Fruit fly (Drosophila melanogaster) whole organism, embryonic: ENCODE measurements around the gene Svil.

ENCODE experiments used
- B-H1 ChIP-seq: fragments of 200-800 bp; sonication (Bioruptor generic); IDR thresholded peaks from 3 replicates; pipeline ENCODE4 v1.3.6; 2022; ENCODE audit warnings: missing biosample characterization, missing genetic modification characterization
- B-H2 ChIP-seq: fragments of 200-800 bp; sonication (Bioruptor generic); optimal IDR thresholded peaks from 2 replicates; lab custom pipeline; 2018; ENCODE audit warnings: missing biosample characterization, mild to moderate bottlenecking, missing genetic modification characterization
- CG10366 ChIP-seq: fragments of 200-800 bp; sonication (Bioruptor generic); IDR thresholded peaks from 2 replicates; pipeline ENCODE4 v1.3.6; 2022; ENCODE audit warnings: missing biosample characterization, missing genetic modification characterization
- CG12155 ChIP-seq: fragments of 200-800 bp; sonication (Bioruptor generic); optimal IDR thresholded peaks from 3 replicates; lab custom pipeline; 2016; ENCODE audit warnings: missing biosample characterization, missing genetic modification characterization
- CG13287 ChIP-seq: fragments of 200-800 bp; sonication (Bioruptor generic); IDR thresholded peaks from 2 replicates; pipeline ENCODE4 v1.3.6; 2022; ENCODE audit warnings: missing biosample characterization, missing genetic modification characterization; ENCODE audit not compliant: partially characterized antibody
- CG13894 ChIP-seq: fragments of 200-800 bp; sonication (Bioruptor generic); optimal IDR thresholded peaks from 3 replicates; lab custom pipeline; 2018; ENCODE audit warnings: missing biosample characterization, mild to moderate bottlenecking, missing genetic modification characterization, moderate library complexity
- CG15011 ChIP-seq: fragments of 200-800 bp; sonication (Bioruptor generic); optimal IDR thresholded peaks from 3 replicates; lab custom pipeline; 2018; ENCODE audit warnings: missing biosample characterization, mild to moderate bottlenecking, missing genetic modification characterization
- CG16813 ChIP-seq: fragments of 200-800 bp; sonication (Bioruptor generic); IDR thresholded peaks from 3 replicates; pipeline ENCODE4 v1.3.6; 2022; ENCODE audit warnings: missing biosample characterization, missing genetic modification characterization; ENCODE audit not compliant: partially characterized antibody
- CG17385 ChIP-seq: fragments of 200-800 bp; sonication (Bioruptor generic); optimal IDR thresholded peaks from 3 replicates; lab custom pipeline; 2018; ENCODE audit warnings: missing biosample characterization, mild to moderate bottlenecking, missing genetic modification characterization
- CG18011 ChIP-seq: fragments of 200-800 bp; sonication (Bioruptor generic); optimal IDR thresholded peaks from 2 replicates; lab custom pipeline; 2017; ENCODE audit warnings: missing biosample characterization, missing genetic modification characterization, mild to moderate bottlenecking, moderate library complexity, missing genotype
- CG2129 ChIP-seq: fragments of 200-800 bp; sonication (Bioruptor generic); IDR thresholded peaks from 2 replicates; pipeline ENCODE4 v1.3.6; 2022; ENCODE audit warnings: missing biosample characterization, missing genetic modification characterization; ENCODE audit not compliant: partially characterized antibody
- CG2889 ChIP-seq: fragments of 200-800 bp; sonication (Bioruptor generic); IDR thresholded peaks from 3 replicates; pipeline ENCODE4 v1.3.6; 2022; ENCODE audit warnings: missing biosample characterization, missing genetic modification characterization
- CG3407 ChIP-seq: fragments of 200-800 bp; sonication (Bioruptor generic); optimal IDR thresholded peaks from 2 replicates; lab custom pipeline; 2018; ENCODE audit warnings: missing biosample characterization, mild to moderate bottlenecking, missing genetic modification characterization
- CG4730 ChIP-seq: fragments of 200-800 bp; sonication (Bioruptor generic); IDR thresholded peaks from 2 replicates; pipeline ENCODE4 v1.3.6; 2022; ENCODE audit warnings: missing biosample characterization, missing genetic modification characterization
- CG6854 ChIP-seq: fragments of 200-800 bp; sonication (Bioruptor generic); optimal IDR thresholded peaks from 3 replicates; lab custom pipeline; 2017; ENCODE audit warnings: missing biosample characterization, mild to moderate bottlenecking, missing genetic modification characterization
- CG7745 ChIP-seq: fragments of 200-800 bp; sonication (Bioruptor generic); optimal IDR thresholded peaks from 2 replicates; lab custom pipeline; 2018; ENCODE audit warnings: missing biosample characterization, mild to moderate bottlenecking, missing genetic modification characterization, moderate library complexity
- CG7928 ChIP-seq: fragments of 200-800 bp; sonication (Bioruptor generic); optimal IDR thresholded peaks from 2 replicates; lab custom pipeline; 2017; ENCODE audit warnings: missing biosample characterization, mild to moderate bottlenecking, missing genetic modification characterization
- CG8290 ChIP-seq, 3 experiments: fragments of 200-800 bp; sonication (Bioruptor generic); optimal IDR thresholded peaks; 2 replicates each; lab custom pipeline; 2016 to 2019; ENCODE audit warnings: missing biosample characterization in 3 of 3, missing genetic modification characterization in 3 of 3, mild to moderate bottlenecking in 2 of 3, moderate library complexity in 1 of 3
- CG8359 ChIP-seq: fragments of 200-800 bp; sonication (Bioruptor generic); optimal IDR thresholded peaks from 2 replicates; lab custom pipeline; 2017; ENCODE audit warnings: missing biosample characterization, mild to moderate bottlenecking, missing genetic modification characterization, borderline replicate concordance
- CG8478 ChIP-seq: fragments of >200 bp; optimal IDR thresholded peaks from 2 replicates; lab custom pipeline; 2018
- CG8765 ChIP-seq: fragments of 200-800 bp; sonication (Bioruptor generic); IDR thresholded peaks from 2 replicates; pipeline ENCODE4 v1.3.6; 2022; ENCODE audit warnings: missing biosample characterization, missing genetic modification characterization
- CG9876 ChIP-seq: fragments of 200-800 bp; sonication (Bioruptor generic); optimal IDR thresholded peaks from 2 replicates; lab custom pipeline; 2016; ENCODE audit warnings: missing biosample characterization, missing genetic modification characterization
- E2f1 ChIP-seq: fragments of 200-800 bp; sonication (Bioruptor generic); IDR thresholded peaks from 2 replicates; pipeline ENCODE4 v1.3.6; 2022; ENCODE audit warnings: missing biosample characterization, missing genetic modification characterization
- Ets65A ChIP-seq: fragments of 200-800 bp; sonication (Bioruptor generic); peaks from one replicate; lab custom pipeline; 2016; ENCODE audit warnings: missing biosample characterization, missing genetic modification characterization
- Fer2 ChIP-seq: fragments of 200-800 bp; sonication (Bioruptor generic); optimal IDR thresholded peaks from 2 replicates; lab custom pipeline; 2018; ENCODE audit warnings: missing biosample characterization, mild to moderate bottlenecking, missing genetic modification characterization, moderate library complexity
- Gug ChIP-seq: fragments of 200-800 bp; sonication (Bioruptor generic); IDR thresholded peaks from 4 replicates; pipeline ENCODE4 v1.3.6; 2022; ENCODE audit warnings: missing biosample characterization, missing genetic modification characterization
- Hr39 ChIP-seq: fragments of >200 bp; optimal IDR thresholded peaks from 2 replicates; lab custom pipeline; 2017
- MESR4 ChIP-seq: fragments of 200-800 bp; sonication (Bioruptor generic); optimal IDR thresholded peaks from 2 replicates; lab custom pipeline; 2018; ENCODE audit warnings: missing biosample characterization, mild to moderate bottlenecking, missing genetic modification characterization, moderate library complexity
- Mes4 ChIP-seq: fragments of 200-800 bp; sonication (Bioruptor generic); optimal IDR thresholded peaks from 2 replicates; lab custom pipeline; 2016; ENCODE audit warnings: missing biosample characterization, missing genetic modification characterization
- Oli ChIP-seq: fragments of 200-800 bp; sonication (Bioruptor generic); optimal IDR thresholded peaks from 2 replicates; lab custom pipeline; 2018; ENCODE audit warnings: missing biosample characterization, mild to moderate bottlenecking, missing genetic modification characterization, moderate library complexity
- Scr ChIP-seq: fragments of 200-800 bp; sonication (Bioruptor generic); IDR thresholded peaks from 2 replicates; pipeline ENCODE4 v1.3.6; 2022; ENCODE audit warnings: missing biosample characterization, missing genetic modification characterization; ENCODE audit not compliant: partially characterized antibody
- chif ChIP-seq, 2 experiments: fragments of 200-800 bp; sonication (Bioruptor generic); optimal IDR thresholded peaks; 3 replicates each; lab custom pipeline; 2016; ENCODE audit warnings: missing biosample characterization in 2 of 2, missing genetic modification characterization in 2 of 2
- ci ChIP-seq: fragments of 200-800 bp; sonication (Bioruptor generic); IDR thresholded peaks from 3 replicates; pipeline ENCODE4 v1.3.6; 2022; ENCODE audit warnings: missing biosample characterization, missing genetic modification characterization
- dati ChIP-seq: fragments of 200-800 bp; sonication (Bioruptor generic); IDR thresholded peaks from 2 replicates; pipeline ENCODE4 v1.3.6; 2022; ENCODE audit warnings: missing biosample characterization, missing genetic modification characterization
- dmrt11E ChIP-seq: fragments of 200-800 bp; sonication (Bioruptor generic); optimal IDR thresholded peaks from 3 replicates; lab custom pipeline; 2018; ENCODE audit warnings: missing biosample characterization, mild to moderate bottlenecking, missing genetic modification characterization, moderate library complexity
- ewg ChIP-seq: fragments of 200-800 bp; sonication (Bioruptor generic); optimal IDR thresholded peaks from 3 replicates; lab custom pipeline; 2017; ENCODE audit warnings: mild to moderate bottlenecking, missing biosample characterization, missing genetic modification reagents, missing genetic modification characterization
- ftz-f1 ChIP-seq: fragments of 200-800 bp; sonication (Bioruptor generic); optimal IDR thresholded peaks from 2 replicates; lab custom pipeline; 2016; ENCODE audit warnings: missing biosample characterization, missing genetic modification characterization
- klu ChIP-seq: fragments of 200-800 bp; sonication (Bioruptor generic); IDR thresholded peaks from 2 replicates; pipeline ENCODE4 v1.3.6; 2022; ENCODE audit warnings: missing biosample characterization, missing genetic modification characterization
- kni ChIP-seq: fragments of 200-800 bp; sonication (Bioruptor generic); optimal IDR thresholded peaks from 3 replicates; lab custom pipeline; 2017; ENCODE audit warnings: mild to moderate bottlenecking, missing biosample characterization, missing genetic modification reagents, missing genetic modification characterization
- knrl ChIP-seq: fragments of 200-800 bp; sonication (Bioruptor generic); IDR thresholded peaks from 3 replicates; pipeline ENCODE4 v1.3.6; 2022; ENCODE audit warnings: missing biosample characterization, missing genetic modification characterization; ENCODE audit not compliant: partially characterized antibody
- luna ChIP-seq: fragments of 200-800 bp; sonication (Bioruptor generic); optimal IDR thresholded peaks from 2 replicates; lab custom pipeline; 2016; ENCODE audit warnings: missing biosample characterization, missing genetic modification characterization
- mam ChIP-seq: fragments of 200-800 bp; sonication (Bioruptor generic); optimal IDR thresholded peaks from 3 replicates; lab custom pipeline; 2016; ENCODE audit warnings: missing biosample characterization, missing genetic modification characterization
- phol ChIP-seq: fragments of 200-800 bp; sonication (Bioruptor generic); optimal IDR thresholded peaks from 3 replicates; lab custom pipeline; 2018; ENCODE audit warnings: missing biosample characterization, mild to moderate bottlenecking, missing genetic modification characterization, moderate library complexity
- psq ChIP-seq: fragments of 200-800 bp; sonication (Bioruptor generic); optimal IDR thresholded peaks from 2 replicates; lab custom pipeline; 2017; ENCODE audit warnings: missing biosample characterization, missing genetic modification characterization
- rib ChIP-seq: fragments of 200-800 bp; sonication (Bioruptor generic); IDR thresholded peaks from 2 replicates; pipeline ENCODE4 v1.3.6; 2022; ENCODE audit warnings: missing biosample characterization, missing genetic modification characterization
- sens ChIP-seq: fragments of 200-800 bp; sonication (Bioruptor generic); peaks from one replicate; lab custom pipeline; 2016; ENCODE audit warnings: missing biosample characterization, missing genetic modification characterization
- sens-2 ChIP-seq: fragments of 200-800 bp; sonication (Bioruptor generic); IDR thresholded peaks from 2 replicates; pipeline ENCODE4 v1.3.6; 2022; ENCODE audit warnings: missing biosample characterization, missing genetic modification characterization
- sr ChIP-seq: fragments of 200-800 bp; sonication (Bioruptor generic); IDR thresholded peaks from 3 replicates; pipeline ENCODE4 v1.3.6; 2022; ENCODE audit warnings: missing biosample characterization, missing genetic modification characterization
- twi ChIP-seq: fragments of 200-800 bp; optimal IDR thresholded peaks from 2 replicates; lab custom pipeline; 2019; ENCODE audit warnings: missing biosample characterization, mild to moderate bottlenecking, missing genetic modification characterization, moderate library complexity
- vfl ChIP-seq: fragments of 200-800 bp; sonication (Bioruptor generic); optimal IDR thresholded peaks from 2 replicates; lab custom pipeline; 2016; ENCODE audit warnings: missing biosample characterization, missing genetic modification characterization

Gene Svil

dm6 chr3L:2417399-2418040 is 40.1 kb downstream of the Svil start (continued):
- TF ChIP-seq psq: peak; percentile 18
- peak; percentile 39 for TF ChIP-seq CG12155 (GFP tag; lab: Kevin White, UChicago)
- TF ChIP-seq rib: no peak
- peak in 1 of 2 experiments; percentile 15 for TF ChIP-seq chif (GFP tag; optimal IDR thresholded peaks at IDR 0.05; lab: Kevin White, UChicago)
- TF ChIP-seq CG18011: no peak
- 0 out of 3 replicates have a peak, but pooled peaks have one; percentile 16 for TF ChIP-seq ci (GFP tag; lab: Robert Waterston, UW)
- TF ChIP-seq B-H2: no peak
- TF ChIP-seq CG15011 (GFP tag; lab: Kevin White, UChicago): peak; percentile 71
- TF ChIP-seq ftz-f1: no peak
- TF ChIP-seq kni (GFP tag; lab: Kevin White, UChicago): no peak
- TF ChIP-seq sens (GFP tag; lab: Kevin White, UChicago): peak; percentile 77
- TF ChIP-seq dati (GFP tag; lab: Robert Waterston, UW): no peak
- TF ChIP-seq sens-2 (GFP tag; lab: Robert Waterston, UW): no peak
- TF ChIP-seq dmrt11E: peak; percentile 47
- peak; percentile 35; the same call in 1 of the 3 replicates for TF ChIP-seq B-H1 (GFP tag; lab: Robert Waterston, UW)
- no peak for TF ChIP-seq CG13894 (tag; lab: Kevin White, UChicago)
- TF ChIP-seq CG13287 (GFP tag; lab: Robert Waterston, UW): no peak; the same call in 1 of the 2 replicates
- TF ChIP-seq ewg (GFP tag; lab: Kevin White, UChicago): peak; percentile 57
- no peak for TF ChIP-seq CG7745 (tag; lab: Kevin White, UChicago)
- TF ChIP-seq knrl (GFP tag; lab: Robert Waterston, UW): no peak
- no peak for TF ChIP-seq CG4730
- no peak for TF ChIP-seq luna (GFP tag; lab: Kevin White, UChicago)
- no peak for TF ChIP-seq CG8478 (lab: Kevin White, UChicago)
- peak; percentile 63 for TF ChIP-seq CG6854 (GFP tag; lab: Kevin White, UChicago)
- TF ChIP-seq klu (GFP tag; lab: Robert Waterston, UW): peak; percentile 29; the same call in 1 of the 2 replicates
- no peak for TF ChIP-seq CG8765 (GFP tag; lab: Robert Waterston, UW)
- TF ChIP-seq Gug (GFP tag; lab: Robert Waterston, UW): no peak
- no peak for TF ChIP-seq CG2129 (GFP tag; lab: Robert Waterston, UW)
- peak; percentile 25 for TF ChIP-seq Fer2 (tag; lab: Kevin White, UChicago)
- no peak for TF ChIP-seq MESR4 (GFP tag; lab: Kevin White, UChicago)
- no peak for TF ChIP-seq CG8290 (GFP tag; optimal IDR thresholded peaks at IDR 0.05; lab: Kevin White, UChicago)
- peak in 1 of 2 experiments; percentile 3 for TF ChIP-seq CG8290 (tag; optimal IDR thresholded peaks at IDR 0.05; lab: Kevin White, UChicago)
- TF ChIP-seq CG16813 (GFP tag; lab: Robert Waterston, UW): no peak
- TF ChIP-seq CG9876 (GFP tag; lab: Kevin White, UChicago): no peak
- peak; percentile 13; the same call in 1 of the 2 replicates for TF ChIP-seq CG10366 (GFP tag; lab: Robert Waterston, UW)
- TF ChIP-seq Mes4 (GFP tag; lab: Kevin White, UChicago): no peak
- no peak for TF ChIP-seq vfl (GFP tag; lab: Kevin White, UChicago)
- TF ChIP-seq CG17385 (GFP tag; lab: Kevin White, UChicago): peak; percentile 74
- no peak for TF ChIP-seq sr (GFP tag; lab: Robert Waterston, UW)
- peak; percentile 56 for TF ChIP-seq CG3407
- peak; percentile 51 for TF ChIP-seq CG8359 (GFP tag; lab: Kevin White, UChicago)
- no peak for TF ChIP-seq CG7928
- TF ChIP-seq twi (tag; lab: Kevin White, UChicago): peak; percentile 59
- TF ChIP-seq Hr39 (lab: Kevin White, UChicago): no peak
- peak; percentile 86 for TF ChIP-seq phol
- peak; percentile 88 for TF ChIP-seq Oli (tag; lab: Kevin White, UChicago)
- no peak for TF ChIP-seq CG2889
- TF ChIP-seq E2f1 (GFP tag; lab: Robert Waterston, UW): peak; percentile 36; the same call in 1 of the 2 replicates
- TF ChIP-seq mam: no peak
- TF ChIP-seq Scr: no peak
- peak; percentile 88 for TF ChIP-seq Ets65A
